Fruit fly (Drosophila melanogaster): ENCODE measurements around the gene RabGGTb.

The RabGGTb gene

dm6 chr2L:2908440-2909154, 29.7 kb downstream of the RabGGTb start (continued):
- TF ChIP-seq CG3032 (tag; optimal IDR thresholded peaks at IDR 0.05) (no peak), Eip78C (GFP tag) (peak; percentile 27), CG10669 (GFP tag; optimal IDR thresholded peaks at IDR 0.05) (no peak), fd85E (GFP tag; optimal IDR thresholded peaks at IDR 0.05) (no peak), CG15336 (GFP tag; IDR thresholded peaks at IDR 0.05) (no peak), CG16779 (tag; optimal IDR thresholded peaks at IDR 0.05) (no peak), esn (GFP tag; optimal IDR thresholded peaks at IDR 0.05) (no peak), CG8119 (GFP tag; IDR thresholded peaks at IDR 0.05) (0 out of 3 replicates have a peak, but pooled peaks have one; percentile 26), CG32006 (GFP tag; optimal IDR thresholded peaks at IDR 0.05) (no peak)

- peak; percentile 71 for TF ChIP-seq fkh (GFP tag; optimal IDR thresholded peaks at IDR 0.05)
- TF ChIP-seq CG7368 (GFP tag; optimal IDR thresholded peaks at IDR 0.05), result no peak
- TF ChIP-seq vri (GFP tag; optimal IDR thresholded peaks at IDR 0.05), result peak; percentile 12
- TF ChIP-seq Eip78C (GFP tag), result peak; percentile 30
Measured at dm6 chr2L:2909495-2909894, 30.6 kb downstream of the RabGGTb start.

dm6 chr2L:2910957-2911356, 32.0 kb downstream of the RabGGTb start:
- TF ChIP-seq CG31627 (GFP tag; optimal IDR thresholded peaks at IDR 0.05) (no peak), fd85E (GFP tag; optimal IDR thresholded peaks at IDR 0.05) (no peak), achi (GFP tag; optimal IDR thresholded peaks at IDR 0.05) (no peak), dac (GFP tag; optimal IDR thresholded peaks at IDR 0.05) (no peak), Sox15 (GFP tag; optimal IDR thresholded peaks at IDR 0.05) (no peak), Sox102F (GFP tag; optimal IDR thresholded peaks at IDR 0.05) (no peak), Lpt (GFP tag; optimal IDR thresholded peaks at IDR 0.05) (no peak), vri (GFP tag; optimal IDR thresholded peaks at IDR 0.05) (no peak), CG6808 (GFP tag; optimal IDR thresholded peaks at IDR 0.05) (no peak), CG1621 (tag; optimal IDR thresholded peaks at IDR 0.05) (no peak), pdm3 (GFP tag; optimal IDR thresholded peaks at IDR 0.05) (no peak), CG9139 (GFP tag; optimal IDR thresholded peaks at IDR 0.05) (no peak), salr (GFP tag; optimal IDR thresholded peaks at IDR 0.05) (no peak), CG11294 (GFP tag; IDR thresholded peaks at IDR 0.05) (no peak), CG15336 (GFP tag; IDR thresholded peaks at IDR 0.05) (no peak)

- TF ChIP-seq Hr39 (GFP tag; optimal IDR thresholded peaks at IDR 0.05) (no peak), CG6792 (GFP tag; optimal IDR thresholded peaks at IDR 0.05) (no peak), fkh (GFP tag; optimal IDR thresholded peaks at IDR 0.05) (no peak), Gug (GFP tag; IDR thresholded peaks at IDR 0.05) (no peak), CG34406 (GFP tag; optimal IDR thresholded peaks at IDR 0.05) (no peak), spab (GFP tag; optimal IDR thresholded peaks at IDR 0.05) (no peak), Hr4 (GFP tag; optimal IDR thresholded peaks at IDR 0.05) (no peak), net (GFP tag; optimal IDR thresholded peaks at IDR 0.05) (no peak), Sox102F (GFP tag; optimal IDR thresholded peaks at IDR 0.05) (no peak), CG15336 (GFP tag; IDR thresholded peaks at IDR 0.05) (no peak), CG6854 (GFP tag; optimal IDR thresholded peaks at IDR 0.05) (no peak), Eip75B (GFP tag; optimal IDR thresholded peaks at IDR 0.05) (no peak), svp (GFP tag) (no peak), Lpt (GFP tag; optimal IDR thresholded peaks at IDR 0.05) (no peak), dac (GFP tag; optimal IDR thresholded peaks at IDR 0.05) (no peak), esn (GFP tag; optimal IDR thresholded peaks at IDR 0.05) (no peak), Met (GFP tag; optimal IDR thresholded peaks at IDR 0.05) (no peak), CG6163 (GFP tag; IDR thresholded peaks at IDR 0.05) (no peak), OdsH (GFP tag; optimal IDR thresholded peaks at IDR 0.05) (no peak), acj6 (GFP tag; optimal IDR thresholded peaks at IDR 0.05) (no peak)
Measured at dm6 chr2L:2920641-2921040, 41.7 kb downstream of the RabGGTb start.

All from whole organism, prepupa.